Worm (Caenorhabditis elegans): ENCODE data around the gene Y38H6C.20.

Gene Y38H6C.20

DNA sequence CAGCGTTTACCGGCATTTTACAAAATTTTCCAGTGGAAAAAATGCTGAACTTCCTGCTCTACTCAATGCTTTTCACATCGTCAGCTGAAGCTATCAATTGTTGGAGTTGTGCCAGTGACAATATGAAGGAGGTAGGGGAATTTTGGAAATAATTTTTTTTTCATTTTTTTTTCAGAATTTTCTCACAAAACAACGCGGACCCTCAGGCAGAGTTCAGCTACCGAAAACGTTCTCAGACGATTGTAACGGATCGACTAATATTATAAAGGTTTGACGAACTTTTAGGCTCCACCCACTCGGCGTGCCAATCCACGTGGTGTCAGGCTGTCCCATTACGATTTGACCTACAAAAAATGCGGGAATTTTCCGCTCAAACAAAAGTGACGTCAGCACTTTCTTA lies 28.5 kb upstream of the Y38H6C.20 start, which contains the start of gene F26F2.8:
TSS of gene F26F2.8 (plus strand) at position 13 of the 400 bp plus-strand sequence.
- TF ChIP-seq che-1 (tag; optimal IDR thresholded peaks at IDR 0.05) (no peak), ceh-14 (tag; optimal IDR thresholded peaks at IDR 0.05) (no peak), zip-5 (tag; optimal IDR thresholded peaks at IDR 0.05) (no peak), ceh-34 (tag; optimal IDR thresholded peaks at IDR 0.05) (no peak), ahr-1 (tag; optimal IDR thresholded peaks at IDR 0.05) (no peak), F13H6.1 (tag; optimal IDR thresholded peaks at IDR 0.05) (no peak), fkh-10 (GFP tag; optimal IDR thresholded peaks at IDR 0.05) (no peak), ceh-48 (tag; optimal IDR thresholded peaks at IDR 0.05) (no peak), tbx-7 (tag; optimal IDR thresholded peaks at IDR 0.05) (no peak), ceh-24 (tag; optimal IDR thresholded peaks at IDR 0.05) (no peak), pqm-1 (tag; optimal IDR thresholded peaks at IDR 0.05) (no peak), sox-4 (tag; optimal IDR thresholded peaks at IDR 0.05) (no peak), elt-4 (tag; optimal IDR thresholded peaks at IDR 0.05) (no peak), dmd-4 (tag; optimal IDR thresholded peaks at IDR 0.05; ENCODE audit: borderline replicate concordance) (no peak), ref-2 (tag; optimal IDR thresholded peaks at IDR 0.05) (no peak), ceh-2 (tag; optimal IDR thresholded peaks at IDR 0.05) (no peak), hlh-13 (GFP tag; optimal IDR thresholded peaks at IDR 0.05) (no peak), ama-1 (optimal IDR thresholded peaks at IDR 0.05) (no peak), unc-86 (tag; optimal IDR thresholded peaks at IDR 0.05) (no peak), Y22D7AL.16 (tag; optimal IDR thresholded peaks at IDR 0.05) (no peak)

DNA sequence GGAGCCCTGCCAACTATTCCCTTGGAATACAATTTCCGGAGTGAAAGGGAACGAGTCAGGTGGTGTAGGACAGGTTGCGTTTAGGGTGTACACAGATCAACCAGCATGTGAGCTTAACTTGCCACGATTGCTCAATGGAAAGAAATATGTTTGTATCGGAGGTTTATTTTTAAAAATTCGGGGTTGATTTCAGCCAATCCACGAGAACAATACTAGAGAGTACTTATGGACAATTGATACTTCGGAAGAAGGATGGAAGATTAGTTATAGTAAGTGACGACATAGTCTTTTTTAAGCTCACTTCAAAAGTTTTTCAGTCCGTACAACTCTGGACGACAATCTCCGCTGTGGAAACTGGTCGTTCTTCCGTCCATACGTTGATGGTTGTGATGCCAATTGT lies 23.9 kb upstream of the Y38H6C.20 start:
- no peak for TF ChIP-seq ets-4 (tag; optimal IDR thresholded peaks at IDR 0.05)
- no peak for TF ChIP-seq K02D7.2 (tag; optimal IDR thresholded peaks at IDR 0.05)
- TF ChIP-seq unc-86 (tag; optimal IDR thresholded peaks at IDR 0.05): no peak
- no peak for TF ChIP-seq pha-4 (tag; optimal IDR thresholded peaks at IDR 0.05)
- TF ChIP-seq madf-2 (tag; optimal IDR thresholded peaks at IDR 0.05): no peak
- no peak for TF ChIP-seq ceh-24 (tag; optimal IDR thresholded peaks at IDR 0.05)
- no peak for TF ChIP-seq ama-1 (optimal IDR thresholded peaks at IDR 0.05)
- no peak for TF ChIP-seq ceh-19 (GFP tag; optimal IDR thresholded peaks at IDR 0.05)
- TF ChIP-seq unc-42 (tag; optimal IDR thresholded peaks at IDR 0.05): no peak
- no peak for TF ChIP-seq tbx-7 (tag; optimal IDR thresholded peaks at IDR 0.05)
- no peak for TF ChIP-seq ceh-30 (tag; optimal IDR thresholded peaks at IDR 0.05)
- no peak for TF ChIP-seq syd-9 (tag; optimal IDR thresholded peaks at IDR 0.05)
- no peak for TF ChIP-seq lim-6 (tag; optimal IDR thresholded peaks at IDR 0.05)
- TF ChIP-seq ttx-3 (tag; optimal IDR thresholded peaks at IDR 0.05): no peak
- TF ChIP-seq C38D4.7 (GFP tag; optimal IDR thresholded peaks at IDR 0.05): no peak
- TF ChIP-seq sox-4 (tag; optimal IDR thresholded peaks at IDR 0.05): no peak
- TF ChIP-seq ztf-16 (tag; optimal IDR thresholded peaks at IDR 0.05): no peak
- TF ChIP-seq mec-3 (tag; optimal IDR thresholded peaks at IDR 0.05; ENCODE audit: borderline replicate concordance): no peak
- no peak for TF ChIP-seq hlh-30 (tag; optimal IDR thresholded peaks at IDR 0.05; ENCODE audit: insufficient read depth)
- TF ChIP-seq lin-11 (tag; optimal IDR thresholded peaks at IDR 0.05): no peak

ce11 chrV:20574314-20574713 lies 23.3 kb upstream of the Y38H6C.20 start, which contains the start of gene clec-263:
Gene clec-263, plus strand, starts transcription at chrV:20574614.
- TF ChIP-seq pat-9 (tag; optimal IDR thresholded peaks at IDR 0.05): no peak
- no peak for TF ChIP-seq eyg-1 (tag; optimal IDR thresholded peaks at IDR 0.05)
- TF ChIP-seq ceh-22 (tag; optimal IDR thresholded peaks at IDR 0.05): no peak
- no peak for TF ChIP-seq tbx-2 (tag; optimal IDR thresholded peaks at IDR 0.05)

- TF ChIP-seq odd-2 (tag; optimal IDR thresholded peaks at IDR 0.05): no peak
- TF ChIP-seq K09A11.1 (tag; optimal IDR thresholded peaks at IDR 0.05; ENCODE audit: insufficient read depth): no peak
- no peak for TF ChIP-seq pax-1 (tag; optimal IDR thresholded peaks at IDR 0.05)
- TF ChIP-seq sox-2 (GFP tag; IDR thresholded peaks at IDR 0.05): no peak
- TF ChIP-seq che-1 (tag; optimal IDR thresholded peaks at IDR 0.05): no peak
These were observed 22.4 kb upstream of the Y38H6C.20 start, which contains the start of gene F26F2.5 for ce11 chrV:20573392-20573791. Gene F26F2.5, plus strand, starts transcription at chrV:20573692.

All from whole organism, late embryonic.